Worm (Caenorhabditis elegans): ENCODE measurements around the gene fbxc-55.

DNA sequence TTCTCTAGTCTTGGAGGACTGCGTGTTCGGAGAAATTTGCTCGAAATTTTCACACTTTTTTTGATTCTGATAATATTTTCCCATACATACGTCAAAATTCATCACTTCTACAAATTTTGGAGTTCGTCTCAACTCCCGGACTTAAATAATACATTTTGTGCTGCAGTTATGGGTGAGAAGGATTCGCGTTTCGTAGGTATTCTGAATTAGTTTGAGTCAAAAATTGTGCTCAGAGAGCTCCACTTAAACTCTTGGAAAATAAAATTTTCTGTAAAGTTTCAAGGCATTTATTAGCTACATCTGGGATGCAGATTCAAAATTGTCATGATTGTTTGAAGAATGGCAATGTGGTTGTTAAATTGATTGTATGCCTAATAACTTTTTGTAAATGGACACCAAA lies 43.9 kb upstream of the fbxc-55 start, which contains the start of gene ZC239.4:
- TF ChIP-seq lsy-12 (tag; optimal IDR thresholded peaks at IDR 0.05) (no peak), nhr-11 (tag; optimal IDR thresholded peaks at IDR 0.05) (no peak), zag-1 (tag; optimal IDR thresholded peaks at IDR 0.05) (no peak), fos-1 (tag; optimal IDR thresholded peaks at IDR 0.05) (no peak)

All from whole organism, L3 larva.